Worm (Caenorhabditis elegans) whole organism, young adult: ENCODE measurements around the gene letm-1.

ENCODE experiments used
- F10E7.11 ChIP-seq: sonication (generic microtip); optimal IDR thresholded peaks from 2 replicates; lab custom pipeline; 2017; ENCODE audit warnings: mild to moderate bottlenecking, missing genetic modification characterization, moderate library complexity, missing compliant biosample characterization
- F39B2.1 ChIP-seq: fragments of 200-800 bp; sonication (Bioruptor generic); IDR thresholded peaks from 2 replicates; pipeline ENCODE4 v1.3.6; 2022; ENCODE audit warnings: missing genetic modification reagents, missing genetic modification characterization, missing compliant biosample characterization
- dpl-1 ChIP-seq: fragments of 150-350 bp; optimal IDR thresholded peaks from 2 replicates; lab custom pipeline; 2014; ENCODE audit warnings: missing biosample characterization, missing genetic modification reagents, missing genetic modification characterization
- madf-3 ChIP-seq: fragments of 200-800 bp; sonication (Bioruptor generic); IDR thresholded peaks from 2 replicates; pipeline ENCODE4 v1.3.6; 2022; ENCODE audit warnings: missing genetic modification reagents, missing genetic modification characterization, missing compliant biosample characterization
- unc-62 ChIP-seq: fragments of 150-350 bp; optimal IDR thresholded peaks from 2 replicates; lab custom pipeline; 2014; ENCODE audit warnings: missing biosample characterization, missing genetic modification reagents, missing genetic modification characterization

DNA sequence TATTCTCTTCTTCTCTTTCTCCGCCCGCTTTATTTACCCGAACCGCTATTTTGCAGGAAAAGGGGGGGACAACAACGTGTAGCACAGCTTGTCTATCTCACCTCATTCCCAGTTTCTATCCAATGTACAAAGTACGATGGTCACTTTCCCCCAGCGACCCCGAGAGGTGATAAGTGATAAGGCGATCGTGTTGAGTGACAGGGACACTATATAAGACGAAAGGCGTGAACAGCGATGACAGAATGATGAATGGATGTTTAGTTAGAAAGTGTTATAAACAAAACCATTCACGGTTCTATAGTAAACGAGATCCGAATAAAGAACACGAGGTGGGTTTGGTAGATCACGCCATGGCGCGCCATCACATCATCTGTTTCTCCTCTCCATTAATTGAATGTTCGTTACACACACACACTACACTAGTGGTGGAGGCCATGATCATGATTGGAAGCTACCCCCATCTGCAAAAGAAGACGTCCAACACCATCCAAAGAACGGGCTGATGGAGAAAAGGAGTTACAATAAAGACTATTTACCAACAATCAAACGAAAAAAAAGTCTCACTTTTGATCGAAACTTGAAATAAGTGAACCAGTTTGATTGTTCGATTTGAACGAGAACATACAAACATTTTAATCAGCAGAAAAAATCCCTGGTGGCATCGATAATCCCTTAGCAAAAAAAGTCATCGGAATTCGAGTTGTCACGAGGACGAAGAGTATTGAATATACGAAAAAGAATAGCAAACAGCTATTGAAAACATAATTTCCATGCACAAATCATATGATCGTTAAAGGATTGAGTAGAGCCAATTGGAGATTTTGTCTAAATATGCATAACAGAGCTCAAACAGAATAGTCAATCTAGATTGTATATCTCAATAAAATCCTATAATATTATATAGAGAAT, 4.5 kb upstream of the letm-1 start:
- TF ChIP-seq unc-62 (GFP tag; lab: Kevin White, UChicago), result peak; percentile 35
- TF ChIP-seq F39B2.1 (GFP tag; lab: Robert Waterston, UW), result no peak
- no peak for TF ChIP-seq dpl-1 (GFP tag; lab: Kevin White, UChicago)
- TF ChIP-seq F10E7.11 (tag; lab: Kevin White, UChicago), result peak; percentile 6
- peak; percentile 76; the same call in 1 of the 2 replicates for TF ChIP-seq madf-3 (GFP tag; lab: Robert Waterston, UW)
